Worm (Caenorhabditis elegans): ENCODE data around the gene ZK1307.1.

ce11 chrII:9619402-9619862 is 35.9 kb downstream of the ZK1307.1 start:
- TF ChIP-seq blmp-1 (tag; optimal IDR thresholded peaks at IDR 0.05; ENCODE audit: insufficient read depth) (peak; percentile 13), ztf-4 (tag; optimal IDR thresholded peaks at IDR 0.05) (no peak), skn-1 (tag; optimal IDR thresholded peaks at IDR 0.05) (peak; percentile 32), lin-11 (tag; optimal IDR thresholded peaks at IDR 0.05) (no peak), aly-2 (tag; optimal IDR thresholded peaks at IDR 0.05) (no peak), nhr-77 (tag; optimal IDR thresholded peaks at IDR 0.05) (no peak), unc-39 (tag; optimal IDR thresholded peaks at IDR 0.05) (no peak), snpc-4 (tag; optimal IDR thresholded peaks at IDR 0.05) (no peak), nhr-6 (tag; optimal IDR thresholded peaks at IDR 0.05) (no peak)
